Fruit fly (Drosophila melanogaster) S2 (cell line): ENCODE results near the gene Muc18B.

Source experiments
- CG8478 ChIP-seq: fragments of >200 bp; optimal IDR thresholded peaks from 2 replicates; lab custom pipeline; 2018
- CTCF ChIP-seq, 2 experiments: fragments of >200 bp; optimal IDR thresholded peaks; 2 replicates each; lab custom pipeline; 2018

DNA sequence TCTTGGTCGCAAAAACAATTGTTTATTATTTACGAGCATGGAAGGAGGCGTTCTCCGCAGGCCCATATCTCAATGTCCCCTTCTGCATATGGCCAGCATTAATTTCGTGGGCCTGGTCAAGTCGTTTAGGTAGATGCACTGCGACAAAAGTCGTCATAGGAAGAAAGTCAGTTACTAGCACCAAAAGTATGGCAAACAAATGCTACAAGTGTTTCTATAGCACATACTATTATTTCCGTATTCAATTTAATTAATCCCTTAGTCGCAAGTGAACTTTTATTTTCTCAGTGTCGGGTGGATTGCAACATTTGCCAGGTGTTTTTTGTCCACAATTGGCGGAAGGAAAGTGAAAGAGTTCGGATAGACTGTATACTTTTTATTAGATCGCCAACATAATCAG lies 42.4 kb upstream of the Muc18B start:
- TF ChIP-seq CTCF (optimal IDR thresholded peaks at IDR 0.05; lab: Kevin White, UChicago) (no peak), CG8478 (lab: Kevin White, UChicago) (no peak)
